Worm (Caenorhabditis elegans): ENCODE results near the gene W06A7.4.

ce11 chrV:14853739-14854138 is 29.5 kb downstream of the W06A7.4 start:
- TF ChIP-seq nhr-80 (tag; optimal IDR thresholded peaks at IDR 0.05), result peak; percentile 24
- no peak for TF ChIP-seq ccch-3 (GFP tag; optimal IDR thresholded peaks at IDR 0.05)
- no peak for TF ChIP-seq dox-1 (GFP tag; IDR thresholded peaks at IDR 0.05)
- no peak for TF ChIP-seq ama-1 (optimal IDR thresholded peaks at IDR 0.05)
- TF ChIP-seq ama-1 (GFP tag; optimal IDR thresholded peaks at IDR 0.05), result no peak
- TF ChIP-seq hrde-1 (tag; optimal IDR thresholded peaks at IDR 0.05; ENCODE audit: borderline replicate concordance), result no peak
- no peak for TF ChIP-seq nfyb-1 (GFP tag; IDR thresholded peaks at IDR 0.05)
- no peak for TF ChIP-seq F49E8.2 (tag; optimal IDR thresholded peaks at IDR 0.05; ENCODE audit: insufficient read depth)
- TF ChIP-seq F39B2.1 (GFP tag; IDR thresholded peaks at IDR 0.05), result no peak
